Fruit fly (Drosophila melanogaster): ENCODE results near the gene CG9806.

- TF ChIP-seq br (optimal IDR thresholded peaks at IDR 0.05) (no peak), CG4404 (GFP tag; IDR thresholded peaks at IDR 0.05) (no peak), Sin3A (optimal IDR thresholded peaks at IDR 0.05) (no peak), sna (GFP tag; IDR thresholded peaks at IDR 0.05; ENCODE audit: partially characterized antibody) (no peak), bowl (GFP tag; IDR thresholded peaks at IDR 0.05) (no peak)
Measured at dm6 chrX:10580459-10581103, 46.3 kb downstream of the CG9806 start.
